Worm (Caenorhabditis elegans) whole organism, L3 larva: ENCODE measurements around the gene F13E6.1.

Experiments
- R02D3.7 ChIP-seq: fragments of 150-350 bp; optimal IDR thresholded peaks from 2 replicates; lab custom pipeline; 2014; ENCODE audit warnings: missing biosample characterization, missing genetic modification characterization
- ZK546.5 ChIP-seq: sonication (generic microtip); optimal IDR thresholded peaks from 2 replicates; lab custom pipeline; 2017; ENCODE audit warnings: missing biosample characterization, missing genetic modification characterization
- ama-1 ChIP-seq: fragments of 150-350 bp; optimal IDR thresholded peaks from 2 replicates; lab custom pipeline; 2018
- ceh-16 ChIP-seq: sonication (generic microtip); optimal IDR thresholded peaks from 2 replicates; lab custom pipeline; 2017; ENCODE audit warnings: missing biosample characterization, missing genetic modification characterization
- ceh-28 ChIP-seq: fragments of 150-350 bp; optimal IDR thresholded peaks from 2 replicates; lab custom pipeline; 2014; ENCODE audit warnings: missing biosample characterization, missing genetic modification reagents, missing genetic modification characterization
- ceh-82 ChIP-seq: fragments of 150-350 bp; optimal IDR thresholded peaks from 2 replicates; lab custom pipeline; 2014; ENCODE audit warnings: missing biosample characterization, missing genetic modification characterization
- ceh-9 ChIP-seq: sonication (generic microtip); optimal IDR thresholded peaks from 2 replicates; lab custom pipeline; 2018; ENCODE audit warnings: missing biosample characterization, missing genetic modification characterization
- daf-12 ChIP-seq: fragments of 150-350 bp; optimal IDR thresholded peaks from 2 replicates; lab custom pipeline; 2014; ENCODE audit warnings: missing biosample characterization, missing genetic modification reagents, missing genetic modification characterization
- egl-27 ChIP-seq: sonication (generic microtip); optimal IDR thresholded peaks from 4 replicates; lab custom pipeline; 2017; ENCODE audit warnings: missing biosample characterization, missing genetic modification reagents, missing genetic modification characterization
- egl-5 ChIP-seq: fragments of 150-350 bp; optimal IDR thresholded peaks from 2 replicates; lab custom pipeline; 2017; ENCODE audit warnings: missing biosample characterization, missing genetic modification reagents, missing genetic modification characterization, inconsistent platforms
- elt-1 ChIP-seq: fragments of 150-350 bp; optimal IDR thresholded peaks from 2 replicates; lab custom pipeline; 2014; ENCODE audit warnings: missing biosample characterization, missing genetic modification characterization
- elt-2 ChIP-seq: sonication (generic microtip); optimal IDR thresholded peaks from 2 replicates; lab custom pipeline; 2016; ENCODE audit warnings: missing genetic modification reagents, mild to moderate bottlenecking, missing genetic modification characterization, missing compliant biosample characterization
- elt-3 ChIP-seq, 3 experiments: fragments of 150-350 bp in 1 of 3; sonication (generic microtip) in 2 of 3; optimal IDR thresholded peaks; 2 replicates in 2 of 3; 4 replicates in 1 of 3; lab custom pipeline; 2014 to 2017; ENCODE audit warnings: missing biosample characterization in 3 of 3, missing genetic modification characterization in 3 of 3
- eor-1 ChIP-seq, 2 experiments: fragments of 150-350 bp; optimal IDR thresholded peaks; 2 replicates each; lab custom pipeline; 2014 to 2018; ENCODE audit warnings: missing biosample characterization in 2 of 2, missing genetic modification characterization in 2 of 2
- fkh-10 ChIP-seq: sonication (generic microtip); optimal IDR thresholded peaks from 2 replicates; lab custom pipeline; 2017; ENCODE audit warnings: missing biosample characterization, missing genetic modification reagents, missing genetic modification characterization
- fos-1 ChIP-seq: fragments of 150-350 bp; optimal IDR thresholded peaks from 2 replicates; lab custom pipeline; 2014; ENCODE audit warnings: missing biosample characterization, missing genetic modification characterization
- hmg-11 ChIP-seq: sonication (generic microtip); optimal IDR thresholded peaks from 2 replicates; lab custom pipeline; 2016; ENCODE audit warnings: missing genetic modification characterization, missing compliant biosample characterization
- jun-1 ChIP-seq: fragments of 150-350 bp; optimal IDR thresholded peaks from 2 replicates; lab custom pipeline; 2014; ENCODE audit warnings: missing biosample characterization, missing genetic modification reagents, missing genetic modification characterization
- lin-15B ChIP-seq: fragments of 150-350 bp; optimal IDR thresholded peaks from 2 replicates; lab custom pipeline; 2014; ENCODE audit warnings: missing biosample characterization, missing genetic modification characterization
- lsy-12 ChIP-seq: sonication (generic microtip); optimal IDR thresholded peaks from 2 replicates; lab custom pipeline; 2016; ENCODE audit warnings: mild to moderate bottlenecking, missing genetic modification characterization, missing compliant biosample characterization
- mml-1 ChIP-seq: fragments of 150-350 bp; sonication (generic microtip); optimal IDR thresholded peaks from 3 replicates; lab custom pipeline; 2014; ENCODE audit warnings: missing biosample characterization, missing genetic modification characterization
- nfya-1 ChIP-seq: sonication (generic microtip); optimal IDR thresholded peaks from 2 replicates; lab custom pipeline; 2017; ENCODE audit warnings: missing genetic modification characterization, mild to moderate bottlenecking, missing compliant biosample characterization, antibody characterized with exemption, moderate library complexity; ENCODE audit not compliant: insufficient read depth
- nhr-11 ChIP-seq: fragments of 150-350 bp; optimal IDR thresholded peaks from 2 replicates; lab custom pipeline; 2014; ENCODE audit warnings: missing biosample characterization, missing genetic modification characterization
- nhr-12 ChIP-seq: fragments of 150-350 bp; optimal IDR thresholded peaks from 2 replicates; lab custom pipeline; 2014; ENCODE audit warnings: missing biosample characterization, missing genetic modification characterization
- nhr-23 ChIP-seq: fragments of 150-350 bp; optimal IDR thresholded peaks from 2 replicates; lab custom pipeline; 2014; ENCODE audit warnings: missing biosample characterization, missing genetic modification reagents, missing genetic modification characterization
- nhr-237 ChIP-seq: fragments of 150-350 bp; optimal IDR thresholded peaks from 2 replicates; lab custom pipeline; 2014; ENCODE audit warnings: missing biosample characterization, missing genetic modification characterization
- nhr-25 ChIP-seq: sonication (generic microtip); optimal IDR thresholded peaks from 2 replicates; lab custom pipeline; 2017; ENCODE audit warnings: missing biosample characterization, missing genetic modification characterization
- nhr-28 ChIP-seq: fragments of 150-350 bp; optimal IDR thresholded peaks from 2 replicates; lab custom pipeline; 2014; ENCODE audit warnings: missing biosample characterization, missing genetic modification characterization
- nhr-43 ChIP-seq: sonication (generic microtip); optimal IDR thresholded peaks from 2 replicates; lab custom pipeline; 2016; ENCODE audit warnings: mild to moderate bottlenecking, missing genetic modification characterization, missing compliant biosample characterization; ENCODE audit not compliant: poor library complexity, severe bottlenecking
- nhr-67 ChIP-seq: fragments of 150-350 bp; optimal IDR thresholded peaks from 2 replicates; lab custom pipeline; 2014; ENCODE audit warnings: missing biosample characterization, missing genetic modification characterization
- nhr-76 ChIP-seq: fragments of 150-350 bp; sonication (generic microtip); optimal IDR thresholded peaks from 5 replicates; lab custom pipeline; 2014; ENCODE audit warnings: missing biosample characterization, missing genetic modification characterization
- pha-4 ChIP-seq: fragments of 150-350 bp; optimal IDR thresholded peaks from 2 replicates; lab custom pipeline; 2014; ENCODE audit warnings: missing biosample characterization, missing genetic modification reagents, missing genetic modification characterization
- pqm-1 ChIP-seq: fragments of 150-350 bp; optimal IDR thresholded peaks from 2 replicates; lab custom pipeline; 2017; ENCODE audit warnings: missing biosample characterization, missing genetic modification characterization, inconsistent platforms
- sea-2 ChIP-seq: fragments of 150-350 bp; sonication (generic microtip); optimal IDR thresholded peaks from 4 replicates; lab custom pipeline; 2014; ENCODE audit warnings: missing biosample characterization, missing genetic modification reagents, missing genetic modification characterization
- skn-1 ChIP-seq: fragments of 150-350 bp; optimal IDR thresholded peaks from 2 replicates; lab custom pipeline; 2014; ENCODE audit warnings: missing biosample characterization, missing genetic modification characterization
- tbx-2 ChIP-seq: sonication (generic microtip); optimal IDR thresholded peaks from 2 replicates; lab custom pipeline; 2016; ENCODE audit warnings: mild to moderate bottlenecking, missing genetic modification characterization, missing compliant biosample characterization
- unc-39 ChIP-seq: sonication (generic microtip); optimal IDR thresholded peaks from 4 replicates; lab custom pipeline; 2017; ENCODE audit warnings: missing biosample characterization, missing genetic modification characterization
- unc-62 ChIP-seq: fragments of 150-350 bp; sonication (generic microtip); optimal IDR thresholded peaks from 4 replicates; lab custom pipeline; 2014; ENCODE audit warnings: missing biosample characterization, missing genetic modification reagents, missing genetic modification characterization
- zag-1 ChIP-seq: fragments of 150-350 bp; optimal IDR thresholded peaks from 2 replicates; lab custom pipeline; 2014; ENCODE audit warnings: missing biosample characterization, missing genetic modification characterization
- ztf-11 ChIP-seq: fragments of 150-350 bp; optimal IDR thresholded peaks from 2 replicates; lab custom pipeline; 2014; ENCODE audit warnings: missing biosample characterization, missing genetic modification characterization
- ztf-4 ChIP-seq: fragments of 150-350 bp; optimal IDR thresholded peaks from 2 replicates; lab custom pipeline; 2014; ENCODE audit warnings: missing biosample characterization, missing genetic modification characterization

F13E6.1 gene

DNA sequence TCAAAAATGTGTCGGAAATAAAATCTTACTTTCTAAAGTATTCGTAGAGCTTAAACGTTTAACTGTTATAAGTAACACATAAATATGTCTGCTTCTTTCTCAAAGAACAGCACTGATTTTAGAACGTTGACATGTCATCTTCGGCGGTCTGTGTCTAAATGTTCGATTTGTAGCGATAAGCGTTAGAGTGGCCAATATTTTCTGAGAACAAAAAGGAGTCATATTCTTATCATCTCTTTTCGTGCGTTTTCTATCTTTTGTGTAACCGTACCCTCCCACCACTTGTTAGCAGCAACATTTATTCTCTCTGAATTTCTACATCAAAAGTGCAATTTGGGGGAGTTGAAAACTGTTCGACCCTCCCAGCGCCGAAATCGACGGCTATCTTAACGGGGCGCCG, 31.8 kb downstream of the F13E6.1 start:
- TF ChIP-seq nhr-76 (tag; lab: Kevin White, UChicago): no peak
- no peak for TF ChIP-seq nhr-28 (tag; lab: Kevin White, UChicago)
- peak; percentile 49 for TF ChIP-seq elt-2 (tag; lab: Kevin White, UChicago)
- peak; percentile 4 for TF ChIP-seq nhr-23 (tag; lab: Kevin White, UChicago)
- peak; percentile 8 for TF ChIP-seq pqm-1
- peak; percentile 43 for TF ChIP-seq nhr-25 (tag; lab: Kevin White, UChicago)
- no peak for TF ChIP-seq eor-1 (tag; optimal IDR thresholded peaks at IDR 0.05; lab: Kevin White, UChicago)

DNA sequence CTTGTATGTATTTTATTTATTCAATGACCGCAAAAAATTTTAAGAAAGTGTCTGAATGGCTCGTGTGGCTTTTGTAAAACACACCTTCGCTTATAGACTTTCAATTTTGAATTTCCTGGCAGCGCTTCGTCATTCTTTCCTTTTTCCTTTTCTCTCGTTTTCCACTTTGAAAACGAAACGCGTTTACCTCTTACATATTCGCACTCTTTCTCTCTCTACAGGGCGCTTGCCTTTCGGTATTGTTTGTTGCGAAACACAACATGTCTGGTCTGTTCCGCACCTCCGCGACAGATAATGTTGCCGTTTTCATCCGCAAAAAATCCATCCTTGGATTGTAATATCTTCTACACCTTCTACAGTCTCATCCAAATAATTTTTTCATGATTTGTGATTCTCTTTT, 36.3 kb downstream of the F13E6.1 start:
- TF ChIP-seq unc-39 (tag; lab: Kevin White, UChicago) (no peak), fos-1 (no peak), ceh-9 (no peak), egl-27 (tag; lab: Kevin White, UChicago) (no peak), pha-4 (tag; lab: Kevin White, UChicago) (peak; percentile 25), nhr-28 (tag; lab: Kevin White, UChicago) (no peak), nhr-67 (tag; lab: Kevin White, UChicago) (no peak), ceh-16 (no peak), elt-2 (tag; lab: Kevin White, UChicago) (peak; percentile 9), ZK546.5 (no peak), daf-12 (tag; lab: Kevin White, UChicago) (peak; percentile 15), ama-1 (lab: Kevin White, UChicago) (no peak), nhr-25 (tag; lab: Kevin White, UChicago) (peak; percentile 35), lin-15B (no peak), nhr-237 (tag; lab: Kevin White, UChicago) (no peak), jun-1 (no peak), mml-1 (tag; lab: Kevin White, UChicago) (no peak), hmg-11 (tag; lab: Kevin White, UChicago) (peak; percentile 16), ztf-11 (no peak), tbx-2 (tag; lab: Kevin White, UChicago) (no peak), elt-1 (tag; lab: Kevin White, UChicago) (no peak), skn-1 (tag; lab: Kevin White, UChicago) (no peak), ztf-4 (no peak), egl-5 (no peak), ceh-28 (tag; lab: Kevin White, UChicago) (no peak), nhr-23 (tag; lab: Kevin White, UChicago) (peak; percentile 52), eor-1 (tag; optimal IDR thresholded peaks at IDR 0.05; lab: Kevin White, UChicago) (no peak), pqm-1 (no peak), fkh-10 (no peak), nhr-11 (tag; lab: Kevin White, UChicago) (no peak), unc-62 (GFP tag; lab: Kevin White, UChicago) (no peak)

DNA sequence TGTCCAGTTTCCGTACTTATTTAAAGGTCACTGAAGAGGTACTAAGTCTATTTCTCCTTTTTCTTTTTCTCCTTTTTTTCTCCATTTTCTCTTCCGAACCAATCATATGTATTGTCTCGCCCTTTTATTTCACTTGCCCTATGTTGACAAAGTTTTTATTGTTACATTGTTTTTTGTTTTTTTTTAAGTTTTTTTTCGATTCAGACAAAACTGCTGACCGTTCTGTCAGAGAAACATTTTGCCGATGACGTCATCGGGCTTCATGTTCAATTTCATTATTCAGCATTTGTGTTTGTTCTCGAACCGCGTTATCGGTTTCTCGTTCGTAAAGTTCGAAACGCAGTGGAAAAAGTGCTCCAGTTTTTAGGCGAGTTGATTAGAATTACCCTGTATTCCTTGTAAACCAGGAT, 37.5 kb downstream of the F13E6.1 start:
- TF ChIP-seq elt-1 (tag; lab: Kevin White, UChicago) (no peak), nhr-25 (tag; lab: Kevin White, UChicago) (peak; percentile 55), pha-4 (tag; lab: Kevin White, UChicago) (peak; percentile 88), elt-2 (tag; lab: Kevin White, UChicago) (peak; percentile 90), nfya-1 (peak; percentile 24), jun-1 (peak; percentile 33), ceh-28 (tag; lab: Kevin White, UChicago) (no peak), pqm-1 (peak; percentile 70)

DNA sequence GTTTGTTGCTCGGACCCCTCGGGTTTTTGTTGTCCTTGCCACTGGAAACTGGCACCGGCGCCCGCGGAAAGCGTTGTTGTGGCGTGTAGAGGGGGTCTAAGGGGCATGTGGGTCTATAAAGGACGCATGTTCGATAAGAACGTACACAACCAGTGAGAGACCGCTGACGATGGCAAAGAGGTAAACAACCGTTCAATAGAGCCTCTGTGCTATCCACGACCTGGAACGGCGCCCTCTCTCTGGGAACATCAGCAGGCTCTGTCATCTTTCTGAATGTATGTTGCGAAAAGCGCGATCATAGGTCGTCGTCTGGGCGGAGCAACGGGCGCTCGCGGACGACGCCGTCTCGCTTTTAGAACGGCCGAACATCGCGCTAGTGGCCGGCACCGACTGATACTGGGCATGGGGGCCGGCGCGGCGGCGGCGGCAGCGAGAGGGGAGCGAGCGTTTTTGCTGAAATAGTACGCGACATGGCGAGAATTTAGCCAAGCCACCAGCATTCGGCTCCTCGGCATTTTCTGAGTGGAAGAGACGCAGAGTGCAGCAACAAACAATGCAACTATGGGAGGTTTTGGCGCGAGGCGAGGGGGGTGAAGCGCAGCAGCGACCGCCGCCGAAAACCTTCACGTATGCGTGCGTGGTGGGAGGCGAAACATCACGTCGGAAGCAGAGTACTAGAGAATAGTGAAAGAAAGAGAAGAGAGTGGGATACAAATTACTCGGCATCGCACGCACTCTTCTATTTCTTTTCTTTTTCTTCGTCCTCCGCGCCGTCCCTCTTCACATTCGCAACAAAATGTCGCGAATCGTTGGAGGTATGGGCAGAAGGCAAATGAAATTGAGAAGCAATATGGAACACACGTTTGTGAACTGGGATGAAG, 39.6 kb downstream of the F13E6.1 start:
- TF ChIP-seq hmg-11 (tag; lab: Kevin White, UChicago) (peak; percentile 67), fos-1 (no peak), elt-2 (tag; lab: Kevin White, UChicago) (peak; percentile 81), nhr-25 (tag; lab: Kevin White, UChicago) (peak; percentile 90), unc-39 (tag; lab: Kevin White, UChicago) (peak; percentile 39), lsy-12 (tag; lab: Kevin White, UChicago) (peak; percentile 89), pha-4 (tag; lab: Kevin White, UChicago) (peak; percentile 67), skn-1 (tag; lab: Kevin White, UChicago) (peak; percentile 77), ceh-28 (tag; lab: Kevin White, UChicago) (peak; percentile 53), lin-15B (no peak), nhr-11 (tag; lab: Kevin White, UChicago) (peak; percentile 22), mml-1 (tag; lab: Kevin White, UChicago) (no peak), R02D3.7 (tag; lab: Kevin White, UChicago) (peak; percentile 14), nhr-76 (tag; lab: Kevin White, UChicago) (no peak), nhr-67 (tag; lab: Kevin White, UChicago) (no peak), egl-27 (tag; lab: Kevin White, UChicago) (no peak), jun-1 (peak; percentile 76), nhr-43 (tag; lab: Kevin White, UChicago) (peak; percentile 55), ztf-4 (no peak), nfya-1 (peak; percentile 88), elt-3 (tag; optimal IDR thresholded peaks at IDR 0.05; lab: Kevin White, UChicago) (no peak), ceh-82 (peak; percentile 12), eor-1 (tag; optimal IDR thresholded peaks at IDR 0.05; lab: Kevin White, UChicago) (no peak), ztf-11 (no peak), elt-1 (tag; lab: Kevin White, UChicago) (no peak), zag-1 (tag; lab: Kevin White, UChicago) (no peak), nhr-12 (no peak), sea-2 (GFP tag; lab: Kevin White, UChicago) (no peak), nhr-28 (tag; lab: Kevin White, UChicago) (no peak)
